Worm (Caenorhabditis elegans) whole organism, L4 larva: ENCODE data around the gene R11D1.7.
A peak's percentile ranks its signal among the peaks of the same experiment; 100 is the strongest.

Experiments
- F10B5.3 ChIP-seq: sonication (generic microtip); optimal IDR thresholded peaks from 2 replicates; lab custom pipeline; 2016; ENCODE audit warnings: mild to moderate bottlenecking, missing genetic modification characterization, missing compliant biosample characterization
- F37D6.2 ChIP-seq: sonication (generic microtip); optimal IDR thresholded peaks from 2 replicates; lab custom pipeline; 2016; ENCODE audit warnings: mild to moderate bottlenecking, missing genetic modification characterization, missing compliant biosample characterization
- T20F7.1 ChIP-seq: fragments of 200-800 bp; sonication (Bioruptor generic); optimal IDR thresholded peaks from 2 replicates; lab custom pipeline; 2018; ENCODE audit warnings: mild to moderate bottlenecking, missing genetic modification characterization, missing compliant biosample characterization
- ZK337.2 ChIP-seq: fragments of 200-800 bp; sonication (Bioruptor generic); IDR thresholded peaks from 2 replicates; pipeline ENCODE4 v1.3.6; 2022; ENCODE audit warnings: missing genetic modification reagents, missing genetic modification characterization, missing compliant biosample characterization
- daf-16 ChIP-seq, 3 experiments: sonication (generic microtip); optimal IDR thresholded peaks; 2 replicates each; lab custom pipeline; 2016 to 2017; ENCODE audit warnings: missing genetic modification characterization in 3 of 3, missing genetic modification reagents in 3 of 3, mild to moderate bottlenecking in 2 of 3, missing compliant biosample characterization in 2 of 3, missing biosample characterization in 1 of 3, moderate library complexity in 1 of 3
- daf-8 ChIP-seq: fragments of 200-800 bp; sonication (Bioruptor generic); IDR thresholded peaks from 2 replicates; pipeline ENCODE4 v1.3.6; 2022; ENCODE audit warnings: missing genetic modification characterization, missing compliant biosample characterization
- dmd-6 ChIP-seq: fragments of 200-800 bp; sonication (Bioruptor generic); IDR thresholded peaks from 2 replicates; pipeline ENCODE4 v1.3.6; 2022; ENCODE audit warnings: missing genetic modification reagents, missing genetic modification characterization, missing compliant biosample characterization
- dmd-8 ChIP-seq: fragments of 200-800 bp; sonication (Bioruptor generic); IDR thresholded peaks from 2 replicates; pipeline ENCODE4 v1.3.6; 2022; ENCODE audit warnings: missing genetic modification characterization, missing compliant biosample characterization
- dmd-9 ChIP-seq: fragments of 200-800 bp; sonication (Bioruptor generic); IDR thresholded peaks from 2 replicates; pipeline ENCODE4 v1.3.6; 2022; ENCODE audit warnings: missing genetic modification reagents, missing genetic modification characterization, missing compliant biosample characterization
- duxl-1 ChIP-seq: sonication (generic microtip); optimal IDR thresholded peaks from 2 replicates; lab custom pipeline; 2016; ENCODE audit warnings: mild to moderate bottlenecking, missing genetic modification characterization, moderate library complexity, missing compliant biosample characterization; ENCODE audit not compliant: poor library complexity
- dve-1 ChIP-seq: sonication (generic microtip); optimal IDR thresholded peaks from 2 replicates; lab custom pipeline; 2017; ENCODE audit warnings: antibody characterized with exemption, mild to moderate bottlenecking, missing genetic modification characterization, missing compliant biosample characterization; ENCODE audit not compliant: insufficient read depth
- egl-43 ChIP-seq: fragments of 200-800 bp; sonication (Bioruptor generic); IDR thresholded peaks from 2 replicates; pipeline ENCODE4 v1.3.6; 2022; ENCODE audit warnings: missing genetic modification reagents, missing genetic modification characterization, missing compliant biosample characterization
- gei-8 ChIP-seq: fragments of 200-800 bp; sonication (Bioruptor generic); optimal IDR thresholded peaks from 2 replicates; lab custom pipeline; 2018; ENCODE audit warnings: mild to moderate bottlenecking, missing genetic modification characterization, missing compliant biosample characterization
- hlh-30 ChIP-seq: sonication (generic microtip); optimal IDR thresholded peaks from 2 replicates; lab custom pipeline; 2017; ENCODE audit warnings: antibody characterized with exemption, mild to moderate bottlenecking, missing genetic modification characterization, missing compliant biosample characterization; ENCODE audit not compliant: insufficient read depth
- hmg-1.1 ChIP-seq: fragments of 200-800 bp; sonication (Bioruptor generic); IDR thresholded peaks from 2 replicates; pipeline ENCODE4 v1.3.6; 2022; ENCODE audit warnings: missing genetic modification reagents, missing genetic modification characterization, missing compliant biosample characterization
- lin-1 ChIP-seq: fragments of 200-800 bp; sonication (Bioruptor generic); IDR thresholded peaks from 2 replicates; pipeline ENCODE4 v1.3.6; 2022; ENCODE audit warnings: missing genetic modification reagents, missing genetic modification characterization, missing compliant biosample characterization
- lin-13 ChIP-seq: fragments of 150-350 bp; optimal IDR thresholded peaks from 2 replicates; lab custom pipeline; 2014; ENCODE audit warnings: missing biosample characterization, missing genetic modification reagents, missing genetic modification characterization
- lin-29 ChIP-seq: fragments of 200-800 bp; sonication (Bioruptor generic); IDR thresholded peaks from 2 replicates; pipeline ENCODE4 v1.3.6; 2022; ENCODE audit warnings: missing genetic modification reagents, missing genetic modification characterization, missing compliant biosample characterization
- lin-38 ChIP-seq: fragments of 200-800 bp; sonication (Bioruptor generic); IDR thresholded peaks from 2 replicates; pipeline ENCODE4 v1.3.6; 2022; ENCODE audit warnings: missing genetic modification reagents, missing genetic modification characterization, missing compliant biosample characterization
- lsy-2 ChIP-seq, 2 experiments: fragments of 150-350 bp in 1 of 2; sonication (generic microtip) in 1 of 2; optimal IDR thresholded peaks; 2 replicates each; lab custom pipeline; 2014 to 2017; ENCODE audit warnings: missing biosample characterization in 2 of 2, missing genetic modification characterization in 2 of 2
- madf-9 ChIP-seq: fragments of 200-800 bp; sonication (Bioruptor generic); conservative IDR thresholded peaks from 2 replicates; pipeline ENCODE4 v1.3.6; 2022; ENCODE audit warnings: missing genetic modification reagents, missing genetic modification characterization, missing compliant biosample characterization
- mxl-2 ChIP-seq: fragments of 200-800 bp; sonication (Bioruptor generic); conservative IDR thresholded peaks from 2 replicates; pipeline ENCODE4 v1.3.6; 2022; ENCODE audit warnings: missing genetic modification reagents, missing genetic modification characterization, missing compliant biosample characterization
- nhr-11 ChIP-seq: fragments of 150-350 bp; optimal IDR thresholded peaks from 2 replicates; lab custom pipeline; 2014; ENCODE audit warnings: missing biosample characterization, missing genetic modification characterization
- nhr-237 ChIP-seq: sonication (generic microtip); optimal IDR thresholded peaks from 2 replicates; lab custom pipeline; 2017; ENCODE audit warnings: missing biosample characterization, missing genetic modification characterization
- nhr-6 ChIP-seq: fragments of 150-350 bp; optimal IDR thresholded peaks from 2 replicates; lab custom pipeline; 2014; ENCODE audit warnings: missing biosample characterization, missing genetic modification characterization
- pha-4 ChIP-seq, 2 experiments: fragments of 150-350 bp in 1 of 2; fragments of 200-800 bp in 1 of 2; sonication (Bioruptor generic) in 1 of 2; IDR thresholded peaks in 1 of 2; optimal IDR thresholded peaks in 1 of 2; 2 replicates each; pipeline versions ENCODE4 v1.3.6 to Lab custom; 2014 to 2022; ENCODE audit warnings: missing genetic modification characterization in 2 of 2, missing genetic modification reagents in 2 of 2, missing biosample characterization in 1 of 2, missing compliant biosample characterization in 1 of 2
- rbr-2 ChIP-seq: sonication (generic microtip); optimal IDR thresholded peaks from 2 replicates; lab custom pipeline; 2016; ENCODE audit warnings: missing genotype, missing genetic modification characterization, missing compliant biosample characterization
- saeg-2 ChIP-seq: fragments of 200-800 bp; sonication (Bioruptor generic); IDR thresholded peaks from 2 replicates; pipeline ENCODE4 v1.3.6; 2022; ENCODE audit warnings: missing genetic modification reagents, missing genetic modification characterization, missing compliant biosample characterization
- set-16 ChIP-seq: fragments of 200-800 bp; sonication (Bioruptor generic); IDR thresholded peaks from 2 replicates; pipeline ENCODE4 v1.3.6; 2022; ENCODE audit warnings: missing genetic modification reagents, missing genetic modification characterization, missing compliant biosample characterization
- snpc-4 ChIP-seq: fragments of 150-350 bp; optimal IDR thresholded peaks from 2 replicates; lab custom pipeline; 2014; ENCODE audit warnings: missing biosample characterization, missing genetic modification characterization
- spr-1 ChIP-seq: sonication (generic microtip); optimal IDR thresholded peaks from 2 replicates; lab custom pipeline; 2016; ENCODE audit warnings: mild to moderate bottlenecking, missing genetic modification characterization, missing compliant biosample characterization
- spr-3 ChIP-seq: fragments of 200-800 bp; sonication (Bioruptor generic); optimal IDR thresholded peaks from 2 replicates; lab custom pipeline; 2018; ENCODE audit warnings: mild to moderate bottlenecking, missing genetic modification characterization, missing compliant biosample characterization
- unc-130 ChIP-seq: sonication (generic microtip); optimal IDR thresholded peaks from 2 replicates; lab custom pipeline; 2016; ENCODE audit warnings: missing genetic modification reagents, missing genetic modification characterization, missing compliant biosample characterization
- unc-39 ChIP-seq: sonication (generic microtip); optimal IDR thresholded peaks from 2 replicates; lab custom pipeline; 2017; ENCODE audit warnings: missing biosample characterization, missing genetic modification characterization
- vab-7 ChIP-seq: fragments of 200-800 bp; sonication (Bioruptor generic); IDR thresholded peaks from 2 replicates; pipeline ENCODE4 v1.3.6; 2022; ENCODE audit warnings: missing genetic modification reagents, missing genetic modification characterization, missing compliant biosample characterization
- zag-1 ChIP-seq: fragments of 150-350 bp; optimal IDR thresholded peaks from 2 replicates; lab custom pipeline; 2014; ENCODE audit warnings: missing biosample characterization, missing genetic modification characterization
- zfp-2 ChIP-seq: sonication (generic microtip); optimal IDR thresholded peaks from 2 replicates; lab custom pipeline; 2016; ENCODE audit warnings: mild to moderate bottlenecking, missing genetic modification characterization, missing compliant biosample characterization
- zfp-3 ChIP-seq: fragments of 200-800 bp; sonication (Bioruptor generic); conservative IDR thresholded peaks from 2 replicates; pipeline ENCODE4 v1.3.6; 2022; ENCODE audit warnings: missing genetic modification reagents, missing genetic modification characterization, missing compliant biosample characterization
- zip-11 ChIP-seq: fragments of 200-800 bp; sonication (Bioruptor generic); IDR thresholded peaks from 2 replicates; pipeline ENCODE4 v1.3.6; 2022; ENCODE audit warnings: missing genetic modification characterization, missing compliant biosample characterization

R11D1.7 gene

DNA sequence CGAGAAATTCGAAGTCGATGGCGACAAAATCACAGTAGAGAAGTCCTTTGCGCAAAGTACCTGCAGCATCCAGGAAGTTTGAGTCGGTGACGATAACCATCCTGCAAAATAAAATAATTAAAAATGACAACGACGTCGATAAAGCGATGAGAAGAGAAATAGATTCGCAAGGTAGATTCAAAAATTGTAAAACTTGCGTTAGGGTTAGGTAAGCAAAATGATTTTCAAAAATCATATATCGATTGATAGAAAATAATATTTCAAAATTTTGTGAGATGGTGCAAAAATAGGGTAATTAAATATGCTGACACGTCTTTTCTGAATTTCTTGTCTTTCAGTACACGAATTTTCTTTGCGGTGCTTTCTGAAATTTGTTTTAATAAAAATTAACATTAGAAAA, 24.7 kb upstream of the R11D1.7 start, which contains the start of gene parn-1:
TSS of gene parn-1 (minus strand) at position 101 of the 400 bp plus-strand sequence.
- TF ChIP-seq hmg-1.1 (GFP tag; lab: Robert Waterston, UW) (no peak), lin-38 (no peak), dmd-6 (GFP tag; lab: Robert Waterston, UW) (no peak)
- TF ChIP-seq, all 104 proteins: peak for 0

DNA sequence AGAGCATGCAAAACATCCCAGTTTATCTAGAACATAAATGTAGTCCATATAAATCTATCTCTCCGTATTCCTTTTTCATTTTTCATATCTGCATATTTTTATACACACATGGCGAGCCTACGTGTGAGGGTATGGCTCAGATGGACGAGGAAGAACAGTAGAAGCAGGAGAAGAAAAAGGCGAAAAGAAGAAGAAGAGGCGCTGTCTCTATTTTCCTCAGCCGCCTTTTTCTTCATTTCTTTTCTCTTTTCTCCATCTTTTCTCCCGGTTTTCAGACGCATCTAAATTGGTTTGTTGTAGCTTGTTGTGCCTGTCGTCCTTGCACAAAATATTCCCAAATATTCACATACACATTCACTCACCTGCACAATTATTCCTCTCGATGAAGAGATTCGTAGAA, 23.8 kb upstream of the R11D1.7 start, which contains the start of gene K10C8.4:
TSS of gene K10C8.4 (plus strand) at position 301 of the 400 bp plus-strand sequence.
- TF ChIP-seq unc-130 (no peak), ZK337.2 (no peak), dve-1 (tag; lab: Kevin White, UChicago) (no peak), dmd-9 (GFP tag; lab: Robert Waterston, UW) (no peak), zfp-2 (tag; lab: Kevin White, UChicago) (no peak), lin-29 (GFP tag; lab: Robert Waterston, UW) (no peak), vab-7 (no peak)

DNA sequence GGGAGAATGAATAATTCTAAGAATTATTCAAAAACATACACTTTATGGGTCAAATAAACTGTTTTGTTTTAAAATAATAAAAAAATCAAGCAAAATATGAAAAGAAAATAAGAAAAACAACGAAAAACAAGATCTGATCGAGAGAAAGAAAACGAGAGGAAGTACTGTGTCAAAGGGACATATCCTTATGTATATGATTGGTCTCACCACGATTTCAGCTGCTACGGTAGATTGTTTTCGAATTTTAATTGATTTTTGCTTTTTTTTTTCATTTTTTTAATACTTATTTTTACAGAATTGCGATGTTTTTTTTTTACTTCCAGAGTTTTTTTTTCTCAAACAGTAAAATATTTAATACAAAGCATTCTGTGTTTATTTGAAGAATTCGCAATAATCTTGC, 23.0 kb upstream of the R11D1.7 start:
- TF ChIP-seq unc-130 = no peak
- TF ChIP-seq mxl-2 (GFP tag; lab: Robert Waterston, UW) = no peak
- TF ChIP-seq zfp-3 (GFP tag; lab: Robert Waterston, UW) = no peak
- no peak for TF ChIP-seq snpc-4
- no peak for TF ChIP-seq madf-9 (GFP tag; lab: Robert Waterston, UW)
- no peak for TF ChIP-seq gei-8
- TF ChIP-seq nhr-6 (tag; lab: Kevin White, UChicago) = no peak
- TF ChIP-seq set-16 (GFP tag; lab: Robert Waterston, UW) = no peak
- TF ChIP-seq saeg-2 (GFP tag; lab: Robert Waterston, UW) = no peak
- no peak for TF ChIP-seq rbr-2
- no peak for TF ChIP-seq spr-1 (tag; lab: Kevin White, UChicago)
- TF ChIP-seq F37D6.2 = no peak
- no peak for TF ChIP-seq T20F7.1
- no peak for TF ChIP-seq hmg-1.1 (GFP tag; lab: Robert Waterston, UW)
- no peak for TF ChIP-seq F10B5.3 (tag; lab: Kevin White, UChicago)
- TF ChIP-seq lin-13 (GFP tag; lab: Kevin White, UChicago) = no peak
- TF ChIP-seq unc-39 (tag; lab: Kevin White, UChicago) = no peak
- no peak for TF ChIP-seq dmd-8 (GFP tag; lab: Robert Waterston, UW)
- no peak for TF ChIP-seq egl-43

DNA sequence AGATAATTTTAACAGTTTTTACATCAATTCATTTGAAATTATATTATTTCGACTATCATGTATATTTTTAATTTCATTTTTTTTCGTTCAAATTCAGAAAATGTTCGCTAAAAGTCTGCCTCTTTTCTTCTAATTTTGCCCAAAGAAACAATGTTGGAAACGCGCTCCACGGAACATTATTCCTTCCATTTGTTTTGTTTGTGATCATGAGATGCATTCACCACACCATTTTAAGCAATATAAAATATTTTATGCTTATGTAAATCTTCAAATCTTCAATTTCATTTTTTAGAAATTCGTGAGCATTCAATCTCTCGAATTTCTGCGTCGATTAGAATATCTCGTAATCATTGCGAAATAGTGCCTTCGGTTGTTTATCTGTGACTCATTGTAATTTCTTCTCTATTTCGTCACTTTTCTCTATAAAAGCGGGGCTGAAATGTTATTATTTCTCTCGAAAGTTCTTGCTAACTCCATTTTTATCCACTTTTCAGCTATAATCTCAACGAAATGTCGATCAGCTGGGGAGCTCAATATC, 22.4 kb upstream of the R11D1.7 start, which contains the start of gene istr-1:
TSS of gene istr-1 (plus strand) at position 495 of the 538 bp plus-strand sequence.
- TF ChIP-seq zag-1 (tag; lab: Kevin White, UChicago) = no peak
- peak; percentile 38 for TF ChIP-seq T20F7.1
- no peak for TF ChIP-seq pha-4 (GFP tag; IDR thresholded peaks at IDR 0.05; lab: Robert Waterston, UW)
- TF ChIP-seq pha-4 (tag; optimal IDR thresholded peaks at IDR 0.05; lab: Kevin White, UChicago) = no peak
- TF ChIP-seq nhr-237 = no peak
- TF ChIP-seq duxl-1 = no peak
- peak in 1 of 2 experiments; percentile 47 for TF ChIP-seq lsy-2 (tag; optimal IDR thresholded peaks at IDR 0.05; lab: Kevin White, UChicago)
- no peak for TF ChIP-seq daf-16 (GFP tag; optimal IDR thresholded peaks at IDR 0.05; lab: Kevin White, UChicago)
- TF ChIP-seq daf-16 (tag; optimal IDR thresholded peaks at IDR 0.05; lab: Kevin White, UChicago) = peak; percentile 39
- no peak for TF ChIP-seq unc-39 (tag; lab: Kevin White, UChicago)
- peak; percentile 0 for TF ChIP-seq rbr-2
- no peak for TF ChIP-seq spr-3
- no peak for TF ChIP-seq lin-1 (GFP tag; lab: Robert Waterston, UW)
- TF ChIP-seq lin-38 = peak; percentile 49
- TF ChIP-seq nhr-6 (tag; lab: Kevin White, UChicago) = peak; percentile 30
- no peak for TF ChIP-seq daf-8 (GFP tag; lab: Robert Waterston, UW)
- no peak for TF ChIP-seq zip-11
- no peak for TF ChIP-seq madf-9 (GFP tag; lab: Robert Waterston, UW)
- peak; percentile 74 for TF ChIP-seq hlh-30 (tag; lab: Kevin White, UChicago)
- TF ChIP-seq nhr-11 (tag; lab: Kevin White, UChicago) = peak; percentile 52
